Fruit fly (Drosophila melanogaster): ENCODE data around the gene CG7330.

Gene CG7330

DNA sequence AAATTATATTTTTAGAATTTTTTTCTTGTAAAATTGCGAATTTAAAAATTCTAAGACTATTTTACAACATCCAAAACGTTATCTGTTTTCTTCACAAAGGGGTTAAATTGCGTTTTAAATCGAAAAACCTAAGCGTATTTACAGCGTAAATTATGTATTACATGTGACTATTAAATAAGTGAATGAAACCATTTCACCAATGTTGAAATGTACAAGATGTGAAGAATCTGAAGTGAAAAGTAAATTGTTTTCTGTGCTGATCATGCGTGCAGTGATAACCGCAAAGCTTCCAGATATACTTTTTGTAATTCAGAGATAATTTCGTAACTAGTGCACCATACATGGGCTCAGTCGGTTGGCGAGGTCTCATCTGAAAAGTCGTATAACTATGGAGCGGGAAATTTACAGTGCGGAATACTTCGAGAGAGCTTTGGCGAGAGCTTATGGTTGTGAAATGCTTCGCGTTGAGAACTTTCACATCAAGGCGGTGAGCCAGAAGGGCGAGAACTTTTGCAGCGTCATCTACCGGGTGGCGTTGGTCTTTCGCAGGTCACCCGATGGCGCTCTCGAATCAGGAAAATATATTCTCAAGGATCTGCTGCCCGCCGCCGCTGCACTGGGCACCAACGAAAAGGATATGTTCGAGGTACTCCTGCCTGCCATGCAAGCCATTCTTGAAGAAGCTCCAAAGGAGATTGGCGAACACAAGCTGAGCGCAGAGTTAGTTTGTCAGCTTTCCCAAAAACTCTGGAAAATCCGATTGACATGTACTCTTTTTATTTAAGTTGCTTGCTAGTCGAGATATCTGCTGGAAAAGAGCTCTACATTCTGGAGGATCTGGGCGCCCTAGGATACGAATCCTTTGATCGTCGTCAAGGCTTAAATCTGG lies 34.4 kb upstream of the CG7330 start (continued):
- TF ChIP-seq CG18262 (tag; optimal IDR thresholded peaks at IDR 0.05) (peak; percentile 70), bowl (GFP tag; IDR thresholded peaks at IDR 0.05) (peak; percentile 48; the same call in 1 of the 2 replicates), pzg (GFP tag; optimal IDR thresholded peaks at IDR 0.05) (peak; percentile 5), CG13624 (GFP tag; optimal IDR thresholded peaks at IDR 0.05) (peak; percentile 10), HmgD (GFP tag; optimal IDR thresholded peaks at IDR 0.05) (peak; percentile 43), CG15269 (tag; optimal IDR thresholded peaks at IDR 0.05) (peak; percentile 73), fd3F (GFP tag; optimal IDR thresholded peaks at IDR 0.05) (peak; percentile 22), CG10431 (GFP tag; optimal IDR thresholded peaks at IDR 0.05) (peak; percentile 95), Dek (tag; optimal IDR thresholded peaks at IDR 0.05) (peak; percentile 28), gro (GFP tag; optimal IDR thresholded peaks at IDR 0.05) (peak; percentile 46), CG12659 (GFP tag; optimal IDR thresholded peaks at IDR 0.05) (peak; percentile 20), phol (tag; optimal IDR thresholded peaks at IDR 0.05) (peak; percentile 61), D19B (GFP tag; optimal IDR thresholded peaks at IDR 0.05) (no peak), unpg (GFP tag; optimal IDR thresholded peaks at IDR 0.05) (peak; percentile 40), CG1602 (GFP tag; optimal IDR thresholded peaks at IDR 0.05) (no peak), CG17361 (GFP tag; IDR thresholded peaks at IDR 0.05) (peak; percentile 80; the same call in 2 of the 3 replicates), salm (tag; optimal IDR thresholded peaks at IDR 0.05) (peak; percentile 25), amos (GFP tag; IDR thresholded peaks at IDR 0.05; ENCODE audit: partially characterized antibody) (no peak; the same call in 1 of the 2 replicates), CG10654 (GFP tag; optimal IDR thresholded peaks at IDR 0.05) (peak; percentile 21), Ptx1 (GFP tag; IDR thresholded peaks at IDR 0.05) (peak; percentile 32; the same call in 1 of the 2 replicates), hth (optimal IDR thresholded peaks at IDR 0.05) (no peak), prd (optimal IDR thresholded peaks at IDR 0.05) (no peak), prd (GFP tag; IDR thresholded peaks at IDR 0.05) (peak; percentile 24; the same call in 1 of the 3 replicates), NC2α (GFP tag; optimal IDR thresholded peaks at IDR 0.05) (peak; percentile 15), Mes4 (GFP tag; optimal IDR thresholded peaks at IDR 0.05) (peak; percentile 44), CG10209 (GFP tag; optimal IDR thresholded peaks at IDR 0.05) (peak; percentile 57), gcm (GFP tag; optimal IDR thresholded peaks at IDR 0.05) (peak; percentile 31), slbo (GFP tag; IDR thresholded peaks at IDR 0.05) (peak; percentile 61), Sry-δ (GFP tag; optimal IDR thresholded peaks at IDR 0.05) (peak; percentile 24), lola (GFP tag; optimal IDR thresholded peaks at IDR 0.05) (peak in 1 of 3 experiments; percentile 10), row (GFP tag; IDR thresholded peaks at IDR 0.05) (no peak; the same call in 1 of the 3 replicates), CG4617 (GFP tag; optimal IDR thresholded peaks at IDR 0.05; ENCODE audit: borderline replicate concordance) (no peak), pb (GFP tag; optimal IDR thresholded peaks at IDR 0.05) (peak; percentile 59), nau (GFP tag; optimal IDR thresholded peaks at IDR 0.05) (peak; percentile 45), CG7987 (GFP tag; optimal IDR thresholded peaks at IDR 0.05) (no peak), gem (tag; optimal IDR thresholded peaks at IDR 0.05) (peak; percentile 77), Oaz (GFP tag; IDR thresholded peaks at IDR 0.05) (0 out of 2 replicates have a peak, but pooled peaks have one; percentile 19), D19A (tag; optimal IDR thresholded peaks at IDR 0.05) (peak; percentile 57), CG8388 (GFP tag; optimal IDR thresholded peaks at IDR 0.05) (no peak), CG14965 (GFP tag; optimal IDR thresholded peaks at IDR 0.05; ENCODE audit: borderline replicate concordance) (peak; percentile 97), run (tag; optimal IDR thresholded peaks at IDR 0.05) (peak; percentile 54), zen2 (GFP tag; IDR thresholded peaks at IDR 0.05; ENCODE audit: partially characterized antibody) (no peak), bbx (GFP tag; IDR thresholded peaks at IDR 0.05; ENCODE audit: partially characterized antibody) (peak; percentile 27; the same call in 1 of the 2 replicates), Kr (GFP tag; optimal IDR thresholded peaks at IDR 0.05) (no peak), sd (tag; optimal IDR thresholded peaks at IDR 0.05) (peak; percentile 52), dmrt99B (tag; optimal IDR thresholded peaks at IDR 0.05) (peak; percentile 77), H2.0 (GFP tag; IDR thresholded peaks at IDR 0.05) (peak; percentile 52)

Data from whole organism, embryonic.